Worm (Caenorhabditis elegans) whole organism, late embryonic: ENCODE measurements around the gene algn-7.

Experiments used
- C08G9.2 ChIP-seq: sonication (generic microtip); optimal IDR thresholded peaks from 2 replicates; lab custom pipeline; 2016; ENCODE audit warnings: mild to moderate bottlenecking, missing genetic modification characterization, moderate library complexity, missing compliant biosample characterization
- ceh-19 ChIP-seq: fragments of 200-800 bp; sonication (Bioruptor generic); optimal IDR thresholded peaks from 2 replicates; lab custom pipeline; 2018; ENCODE audit warnings: mild to moderate bottlenecking, missing genetic modification characterization, missing compliant biosample characterization
- ceh-45 ChIP-seq: fragments of 200-800 bp; sonication (Bioruptor generic); IDR thresholded peaks from 2 replicates; pipeline ENCODE4 v1.3.6; 2022; ENCODE audit warnings: missing genetic modification reagents, missing genetic modification characterization, missing compliant biosample characterization
- elt-2 ChIP-seq: sonication (generic microtip); optimal IDR thresholded peaks from 2 replicates; lab custom pipeline; 2016; ENCODE audit warnings: missing genetic modification reagents, missing genetic modification characterization, missing compliant biosample characterization
- lim-6 ChIP-seq: sonication (generic microtip); optimal IDR thresholded peaks from 2 replicates; lab custom pipeline; 2016; ENCODE audit warnings: missing genetic modification characterization, missing compliant biosample characterization
- nhr-232 ChIP-seq: sonication (generic microtip); optimal IDR thresholded peaks from 2 replicates; lab custom pipeline; 2016; ENCODE audit warnings: missing genetic modification characterization, missing compliant biosample characterization
- pha-2 ChIP-seq: sonication (generic microtip); optimal IDR thresholded peaks from 2 replicates; lab custom pipeline; 2017; ENCODE audit warnings: mild to moderate bottlenecking, missing genetic modification characterization, missing compliant biosample characterization
- pha-4 ChIP-seq: fragments of 150-350 bp; optimal IDR thresholded peaks from 2 replicates; lab custom pipeline; 2018; ENCODE audit warnings: missing biosample characterization, missing genetic modification reagents, missing genetic modification characterization
- ref-2 ChIP-seq: sonication (generic microtip); optimal IDR thresholded peaks from 2 replicates; lab custom pipeline; 2016; ENCODE audit warnings: missing genetic modification characterization, missing compliant biosample characterization
- rnt-1 ChIP-seq: sonication (generic microtip); optimal IDR thresholded peaks from 2 replicates; lab custom pipeline; 2016; ENCODE audit warnings: missing genetic modification characterization, missing compliant biosample characterization
- sox-4 ChIP-seq: sonication (generic microtip); optimal IDR thresholded peaks from 2 replicates; lab custom pipeline; 2017; ENCODE audit warnings: mild to moderate bottlenecking, missing genetic modification characterization, inconsistent platforms, missing compliant biosample characterization
- ztf-16 ChIP-seq: sonication (generic microtip); optimal IDR thresholded peaks from 2 replicates; lab custom pipeline; 2017; ENCODE audit warnings: missing genetic modification characterization, missing compliant biosample characterization

- TF ChIP-seq C08G9.2 (no peak), lim-6 (tag; lab: Kevin White, UChicago) (no peak), ref-2 (tag; lab: Kevin White, UChicago) (no peak), rnt-1 (tag; lab: Kevin White, UChicago) (no peak), pha-4 (tag; lab: Kevin White, UChicago) (no peak), elt-2 (tag; lab: Kevin White, UChicago) (no peak), ceh-19 (GFP tag; lab: Kevin White, UChicago) (no peak), pha-2 (no peak), nhr-232 (tag; lab: Kevin White, UChicago) (no peak), sox-4 (tag; lab: Kevin White, UChicago) (no peak), ztf-16 (tag; lab: Kevin White, UChicago) (no peak), ceh-45 (GFP tag; lab: Robert Waterston, UW) (no peak)
Observed at ce11 chrV:19958744-19959143, 24.6 kb upstream of the algn-7 start, which contains the start of gene srh-172.
